Worm (Caenorhabditis elegans) whole organism, L4 larva: ENCODE measurements around the gene F18A1.1.

Experiments
- F37D6.2 ChIP-seq: sonication (generic microtip); optimal IDR thresholded peaks from 2 replicates; lab custom pipeline; 2016; ENCODE audit warnings: mild to moderate bottlenecking, missing genetic modification characterization, missing compliant biosample characterization
- T20F7.1 ChIP-seq: fragments of 200-800 bp; sonication (Bioruptor generic); optimal IDR thresholded peaks from 2 replicates; lab custom pipeline; 2018; ENCODE audit warnings: mild to moderate bottlenecking, missing genetic modification characterization, missing compliant biosample characterization
- Y75B8A.6 ChIP-seq: fragments of 200-800 bp; sonication (Bioruptor generic); IDR thresholded peaks from 2 replicates; pipeline ENCODE4 v1.3.6; 2022; ENCODE audit warnings: missing genetic modification reagents, missing genetic modification characterization, missing compliant biosample characterization
- ZK337.2 ChIP-seq: fragments of 200-800 bp; sonication (Bioruptor generic); IDR thresholded peaks from 2 replicates; pipeline ENCODE4 v1.3.6; 2022; ENCODE audit warnings: missing genetic modification reagents, missing genetic modification characterization, missing compliant biosample characterization
- aha-1 ChIP-seq: fragments of 150-350 bp; peaks from one replicate; lab custom pipeline; 2014; ENCODE audit warnings: missing biosample characterization, missing genetic modification characterization
- aly-2 ChIP-seq: sonication (generic microtip); optimal IDR thresholded peaks from 2 replicates; lab custom pipeline; 2018; ENCODE audit warnings: missing biosample characterization, missing genetic modification characterization
- ces-1 ChIP-seq: fragments of 150-350 bp; sonication (generic microtip); optimal IDR thresholded peaks from 4 replicates; lab custom pipeline; 2014; ENCODE audit warnings: missing biosample characterization, missing genetic modification reagents, missing genetic modification characterization
- ctbp-1 ChIP-seq: fragments of 200-800 bp; sonication (Bioruptor generic); IDR thresholded peaks from 2 replicates; pipeline ENCODE4 v1.3.6; 2022; ENCODE audit warnings: missing genetic modification reagents, missing genetic modification characterization, missing compliant biosample characterization
- daf-16 ChIP-seq, 3 experiments: sonication (generic microtip); optimal IDR thresholded peaks; 2 replicates each; lab custom pipeline; 2016 to 2017; ENCODE audit warnings: missing genetic modification characterization in 3 of 3, missing genetic modification reagents in 3 of 3, mild to moderate bottlenecking in 2 of 3, missing compliant biosample characterization in 2 of 3, missing biosample characterization in 1 of 3, moderate library complexity in 1 of 3
- daf-19 ChIP-seq: fragments of 200-800 bp; sonication (Bioruptor generic); conservative IDR thresholded peaks from 2 replicates; pipeline ENCODE4 v1.3.6; 2022; ENCODE audit warnings: missing genetic modification characterization, missing compliant biosample characterization
- daf-8 ChIP-seq: fragments of 200-800 bp; sonication (Bioruptor generic); IDR thresholded peaks from 2 replicates; pipeline ENCODE4 v1.3.6; 2022; ENCODE audit warnings: missing genetic modification characterization, missing compliant biosample characterization
- dmd-6 ChIP-seq: fragments of 200-800 bp; sonication (Bioruptor generic); IDR thresholded peaks from 2 replicates; pipeline ENCODE4 v1.3.6; 2022; ENCODE audit warnings: missing genetic modification reagents, missing genetic modification characterization, missing compliant biosample characterization
- egl-43 ChIP-seq: fragments of 200-800 bp; sonication (Bioruptor generic); IDR thresholded peaks from 2 replicates; pipeline ENCODE4 v1.3.6; 2022; ENCODE audit warnings: missing genetic modification reagents, missing genetic modification characterization, missing compliant biosample characterization
- fkh-10 ChIP-seq: fragments of 150-350 bp; optimal IDR thresholded peaks from 2 replicates; lab custom pipeline; 2014; ENCODE audit warnings: missing biosample characterization, missing genetic modification reagents, missing genetic modification characterization
- hif-1 ChIP-seq, 2 experiments: sonication (generic microtip); optimal IDR thresholded peaks; 2 replicates each; lab custom pipeline; 2016 to 2017; ENCODE audit warnings: missing compliant biosample characterization in 2 of 2, missing genetic modification characterization in 2 of 2, missing genetic modification reagents in 2 of 2, missing genotype in 2 of 2, mild to moderate bottlenecking in 1 of 2
- hlh-30 ChIP-seq: sonication (generic microtip); optimal IDR thresholded peaks from 2 replicates; lab custom pipeline; 2017; ENCODE audit warnings: antibody characterized with exemption, mild to moderate bottlenecking, missing genetic modification characterization, missing compliant biosample characterization; ENCODE audit not compliant: insufficient read depth
- lim-7 ChIP-seq: fragments of 200-800 bp; sonication (Bioruptor generic); IDR thresholded peaks from 2 replicates; pipeline ENCODE4 v1.3.6; 2022; ENCODE audit warnings: missing genetic modification characterization, missing compliant biosample characterization
- lin-13 ChIP-seq: fragments of 150-350 bp; optimal IDR thresholded peaks from 2 replicates; lab custom pipeline; 2014; ENCODE audit warnings: missing biosample characterization, missing genetic modification reagents, missing genetic modification characterization
- lin-15B ChIP-seq: fragments of 150-350 bp; sonication (generic microtip); optimal IDR thresholded peaks from 3 replicates; lab custom pipeline; 2014; ENCODE audit warnings: missing biosample characterization, missing genetic modification characterization
- lin-29 ChIP-seq: fragments of 200-800 bp; sonication (Bioruptor generic); IDR thresholded peaks from 2 replicates; pipeline ENCODE4 v1.3.6; 2022; ENCODE audit warnings: missing genetic modification reagents, missing genetic modification characterization, missing compliant biosample characterization
- lin-38 ChIP-seq: fragments of 200-800 bp; sonication (Bioruptor generic); IDR thresholded peaks from 2 replicates; pipeline ENCODE4 v1.3.6; 2022; ENCODE audit warnings: missing genetic modification reagents, missing genetic modification characterization, missing compliant biosample characterization
- madf-9 ChIP-seq: fragments of 200-800 bp; sonication (Bioruptor generic); conservative IDR thresholded peaks from 2 replicates; pipeline ENCODE4 v1.3.6; 2022; ENCODE audit warnings: missing genetic modification reagents, missing genetic modification characterization, missing compliant biosample characterization
- mdl-1 ChIP-seq, 2 experiments: fragments of 150-350 bp in 1 of 2; sonication (generic microtip) in 1 of 2; optimal IDR thresholded peaks; 2 replicates each; lab custom pipeline; 2014 to 2017; ENCODE audit warnings: missing biosample characterization in 2 of 2, missing genetic modification characterization in 2 of 2
- mxl-2 ChIP-seq: fragments of 200-800 bp; sonication (Bioruptor generic); conservative IDR thresholded peaks from 2 replicates; pipeline ENCODE4 v1.3.6; 2022; ENCODE audit warnings: missing genetic modification reagents, missing genetic modification characterization, missing compliant biosample characterization
- nhr-11 ChIP-seq: fragments of 150-350 bp; optimal IDR thresholded peaks from 2 replicates; lab custom pipeline; 2014; ENCODE audit warnings: missing biosample characterization, missing genetic modification characterization
- nhr-41 ChIP-seq: fragments of 200-800 bp; sonication (Bioruptor generic); IDR thresholded peaks from 2 replicates; pipeline ENCODE4 v1.3.6; 2022; ENCODE audit warnings: missing genetic modification reagents, missing genetic modification characterization, missing compliant biosample characterization
- nhr-42 ChIP-seq: fragments of 200-800 bp; sonication (Bioruptor generic); IDR thresholded peaks from 2 replicates; pipeline ENCODE4 v1.3.6; 2022; ENCODE audit warnings: missing genetic modification characterization, missing compliant biosample characterization
- nhr-76 ChIP-seq: fragments of 150-350 bp; optimal IDR thresholded peaks from 2 replicates; lab custom pipeline; 2014; ENCODE audit warnings: missing biosample characterization, missing genetic modification characterization
- rbr-2 ChIP-seq: sonication (generic microtip); optimal IDR thresholded peaks from 2 replicates; lab custom pipeline; 2016; ENCODE audit warnings: missing genotype, missing genetic modification characterization, missing compliant biosample characterization
- skn-1 ChIP-seq: fragments of 150-350 bp; optimal IDR thresholded peaks from 2 replicates; lab custom pipeline; 2014; ENCODE audit warnings: missing biosample characterization, missing genetic modification characterization
- tag-97 ChIP-seq: fragments of 200-800 bp; sonication (Bioruptor generic); IDR thresholded peaks from 2 replicates; pipeline ENCODE4 v1.3.6; 2022; ENCODE audit warnings: missing genetic modification characterization, missing compliant biosample characterization
- unc-62 ChIP-seq, 3 experiments: fragments of 150-350 bp in 1 of 3; sonication (generic microtip); optimal IDR thresholded peaks in 2 of 3; peaks in 1 of 3; 1 replicate in 1 of 3; 2 replicates in 2 of 3; lab custom pipeline; 2014 to 2017; ENCODE audit warnings: missing biosample characterization in 3 of 3, missing genetic modification characterization in 3 of 3, missing genetic modification reagents in 3 of 3, missing genotype in 1 of 3
- zfp-3 ChIP-seq: fragments of 200-800 bp; sonication (Bioruptor generic); conservative IDR thresholded peaks from 2 replicates; pipeline ENCODE4 v1.3.6; 2022; ENCODE audit warnings: missing genetic modification reagents, missing genetic modification characterization, missing compliant biosample characterization
- zip-11 ChIP-seq: fragments of 200-800 bp; sonication (Bioruptor generic); IDR thresholded peaks from 2 replicates; pipeline ENCODE4 v1.3.6; 2022; ENCODE audit warnings: missing genetic modification characterization, missing compliant biosample characterization
- zip-2 ChIP-seq: fragments of 150-350 bp; optimal IDR thresholded peaks from 2 replicates; lab custom pipeline; 2014; ENCODE audit warnings: missing biosample characterization, missing genetic modification characterization
- ztf-7 ChIP-seq: fragments of 150-350 bp; optimal IDR thresholded peaks from 2 replicates; lab custom pipeline; 2014; ENCODE audit warnings: missing biosample characterization, missing genetic modification characterization

F18A1.1 gene

DNA sequence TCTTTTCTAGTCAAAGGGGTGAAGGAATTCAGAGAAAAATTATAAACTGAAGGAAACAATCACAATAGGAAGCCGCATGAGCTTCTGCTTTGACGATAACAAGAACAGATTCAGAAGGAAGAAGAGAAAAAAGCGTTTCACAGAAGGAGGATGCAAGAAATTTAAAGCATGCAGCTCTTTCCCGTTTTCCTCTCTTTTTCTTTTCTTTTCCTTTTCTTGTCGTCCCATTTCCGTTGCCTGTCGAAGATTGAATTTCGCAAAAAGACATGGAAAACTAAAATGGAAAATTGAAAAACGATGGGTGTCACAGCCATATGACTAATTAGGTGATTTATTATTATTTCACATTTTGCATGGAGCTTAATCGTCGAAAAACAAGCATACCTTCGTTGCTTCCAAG lies 31.4 kb downstream of the F18A1.1 start:
- TF ChIP-seq lin-15B (tag; lab: Kevin White, UChicago) (no peak), mxl-2 (GFP tag; lab: Robert Waterston, UW) (no peak), ces-1 (peak; percentile 42), F37D6.2 (peak; percentile 5), egl-43 (GFP tag; lab: Robert Waterston, UW) (no peak), fkh-10 (GFP tag; lab: Kevin White, UChicago) (peak; percentile 82), aha-1 (tag; lab: Kevin White, UChicago) (peak; percentile 86), skn-1 (tag; lab: Kevin White, UChicago) (no peak), ctbp-1 (GFP tag; lab: Robert Waterston, UW) (0 out of 2 replicates have a peak, but pooled peaks have one; percentile 48), unc-62 (GFP tag; optimal IDR thresholded peaks at IDR 0.05 in 1 of 2; lab: Kevin White, UChicago) (peak in 1 of 2 experiments; percentile 87), unc-62 (tag; optimal IDR thresholded peaks at IDR 0.05; lab: Kevin White, UChicago) (no peak), dmd-6 (GFP tag; lab: Robert Waterston, UW) (no peak)

DNA sequence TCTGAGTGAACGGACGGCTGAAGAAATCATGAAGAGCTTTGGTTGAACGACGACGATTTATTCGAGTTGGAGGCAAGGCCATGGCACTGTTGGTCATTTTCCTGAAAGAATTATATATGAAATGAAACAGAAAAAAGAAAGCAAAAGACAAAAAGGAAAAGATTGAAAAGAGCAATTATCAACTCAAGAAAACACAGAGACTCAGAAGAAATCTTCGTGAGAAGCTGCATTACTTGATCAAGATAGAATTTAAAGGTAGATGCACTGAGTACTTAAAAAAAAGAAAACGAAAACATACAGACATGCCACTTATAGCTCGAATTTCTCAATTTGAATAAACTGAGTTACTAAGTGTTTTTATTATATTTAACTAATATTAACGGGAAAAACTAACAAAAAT lies 33.8 kb downstream of the F18A1.1 start, which contains the start of gene cpna-5:
cpna-5 (minus strand) TSS at position 101 of the 400 bp plus-strand sequence.
- TF ChIP-seq zfp-3 (GFP tag; lab: Robert Waterston, UW): no peak
- no peak for TF ChIP-seq Y75B8A.6 (GFP tag; lab: Robert Waterston, UW)
- no peak for TF ChIP-seq lin-29 (GFP tag; lab: Robert Waterston, UW)
- no peak for TF ChIP-seq tag-97 (GFP tag; lab: Robert Waterston, UW)
- no peak for TF ChIP-seq rbr-2 (tag; lab: Kevin White, UChicago)
- TF ChIP-seq mdl-1 (tag; optimal IDR thresholded peaks at IDR 0.05; lab: Kevin White, UChicago): no peak
- TF ChIP-seq nhr-11: no peak
- TF ChIP-seq hif-1 (tag; optimal IDR thresholded peaks at IDR 0.05; lab: Kevin White, UChicago): no peak
- TF ChIP-seq daf-16 (GFP tag; optimal IDR thresholded peaks at IDR 0.05; lab: Kevin White, UChicago): no peak
- no peak for TF ChIP-seq daf-16 (tag; optimal IDR thresholded peaks at IDR 0.05; lab: Kevin White, UChicago)
- TF ChIP-seq ctbp-1 (GFP tag; lab: Robert Waterston, UW): no peak
- no peak for TF ChIP-seq hlh-30 (tag; lab: Kevin White, UChicago)
- no peak for TF ChIP-seq lin-38 (GFP tag; lab: Robert Waterston, UW)
- no peak for TF ChIP-seq T20F7.1
- TF ChIP-seq madf-9 (GFP tag; lab: Robert Waterston, UW): no peak
- no peak for TF ChIP-seq zip-2
- no peak for TF ChIP-seq nhr-42 (GFP tag; lab: Robert Waterston, UW)
- no peak for TF ChIP-seq zip-11 (GFP tag; lab: Robert Waterston, UW)

DNA sequence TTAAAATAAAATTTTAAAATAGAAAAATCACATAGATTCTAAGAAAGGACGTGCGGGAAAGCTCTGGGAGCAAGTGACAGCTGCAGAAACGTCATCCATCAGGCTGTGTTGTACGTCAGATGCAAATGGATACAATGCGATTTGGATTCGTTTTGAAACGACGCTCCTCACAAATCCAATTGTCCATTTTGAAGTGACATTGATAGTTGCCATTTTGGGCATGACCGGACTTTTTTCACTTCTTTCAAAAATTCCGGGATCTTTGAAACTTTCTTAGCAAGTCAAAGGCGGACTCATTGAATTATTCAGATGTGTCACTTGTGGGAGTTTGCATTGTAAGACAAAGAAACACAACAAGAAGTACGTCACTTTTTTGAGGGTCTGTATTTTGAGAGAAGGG lies 34.4 kb downstream of the F18A1.1 start:
- no peak for TF ChIP-seq ztf-7 (tag; lab: Kevin White, UChicago)
- TF ChIP-seq daf-8 (GFP tag; lab: Robert Waterston, UW): no peak
- no peak for TF ChIP-seq aly-2
- TF ChIP-seq nhr-76: no peak
- TF ChIP-seq unc-62 (GFP tag; optimal IDR thresholded peaks at IDR 0.05 in 1 of 2; lab: Kevin White, UChicago): peak in 1 of 2 experiments; percentile 96
- no peak for TF ChIP-seq unc-62 (tag; optimal IDR thresholded peaks at IDR 0.05; lab: Kevin White, UChicago)
- no peak for TF ChIP-seq zfp-3 (GFP tag; lab: Robert Waterston, UW)
- no peak for TF ChIP-seq lin-13 (GFP tag; lab: Kevin White, UChicago)
- TF ChIP-seq daf-16 (GFP tag; optimal IDR thresholded peaks at IDR 0.05; lab: Kevin White, UChicago): no peak
- TF ChIP-seq daf-16 (tag; optimal IDR thresholded peaks at IDR 0.05; lab: Kevin White, UChicago): no peak
- TF ChIP-seq ZK337.2: no peak
- TF ChIP-seq nhr-41 (GFP tag; lab: Robert Waterston, UW): no peak
- peak; percentile 62 for TF ChIP-seq fkh-10 (GFP tag; lab: Kevin White, UChicago)

DNA sequence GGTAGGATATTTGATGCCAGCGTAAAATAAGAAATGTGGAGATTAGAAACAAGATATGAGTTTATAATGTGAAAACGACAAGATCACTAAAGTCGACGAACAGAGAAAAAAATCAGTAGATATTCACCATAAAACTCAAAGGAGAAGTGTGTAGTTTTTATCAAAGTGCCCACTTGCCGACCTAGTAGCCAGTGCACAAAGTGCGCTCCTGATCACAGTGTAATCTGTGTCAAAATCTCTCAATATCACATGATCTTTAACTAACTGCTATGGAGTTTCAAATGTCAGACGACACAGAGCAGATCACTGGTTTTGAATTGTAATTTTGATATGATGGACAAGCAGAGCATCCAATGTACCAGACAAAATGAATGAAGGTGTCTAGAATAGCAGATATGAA lies 35.8 kb downstream of the F18A1.1 start:
- TF ChIP-seq unc-62 (GFP tag; optimal IDR thresholded peaks at IDR 0.05 in 1 of 2; lab: Kevin White, UChicago) (peak in 1 of 2 experiments; percentile 70), unc-62 (tag; optimal IDR thresholded peaks at IDR 0.05; lab: Kevin White, UChicago) (no peak), daf-19 (GFP tag; lab: Robert Waterston, UW) (no peak), lim-7 (GFP tag; lab: Robert Waterston, UW) (no peak), aha-1 (tag; lab: Kevin White, UChicago) (peak; percentile 84)
